Fruit fly (Drosophila melanogaster): ENCODE measurements around the gene Amacr.

DNA sequence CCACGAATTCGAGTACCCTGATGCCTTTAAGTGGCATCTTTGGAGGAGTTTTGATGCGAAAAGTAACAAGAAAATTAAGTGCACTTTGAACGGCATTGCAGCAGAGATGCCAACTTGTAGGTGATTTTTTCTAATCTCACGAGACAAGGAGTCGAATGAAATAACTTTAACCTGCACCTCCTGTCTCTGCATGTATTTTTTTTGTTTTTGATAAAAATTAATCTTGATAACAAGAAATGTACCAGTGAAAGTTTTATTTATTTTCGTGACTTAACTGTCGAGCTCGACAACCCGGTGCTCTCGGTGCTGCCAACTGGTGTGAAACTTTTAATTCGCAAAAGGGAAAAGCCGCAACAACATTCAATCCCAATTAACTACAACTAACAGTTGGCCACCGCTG, at the start of gene Amacr, which contains the start of gene Ns4:
- TF ChIP-seq h (optimal IDR thresholded peaks at IDR 0.05): no peak
- no peak for TF ChIP-seq Sin3A (optimal IDR thresholded peaks at IDR 0.05)
